Fruit fly (Drosophila melanogaster): ENCODE results near the gene CG31909.

DNA sequence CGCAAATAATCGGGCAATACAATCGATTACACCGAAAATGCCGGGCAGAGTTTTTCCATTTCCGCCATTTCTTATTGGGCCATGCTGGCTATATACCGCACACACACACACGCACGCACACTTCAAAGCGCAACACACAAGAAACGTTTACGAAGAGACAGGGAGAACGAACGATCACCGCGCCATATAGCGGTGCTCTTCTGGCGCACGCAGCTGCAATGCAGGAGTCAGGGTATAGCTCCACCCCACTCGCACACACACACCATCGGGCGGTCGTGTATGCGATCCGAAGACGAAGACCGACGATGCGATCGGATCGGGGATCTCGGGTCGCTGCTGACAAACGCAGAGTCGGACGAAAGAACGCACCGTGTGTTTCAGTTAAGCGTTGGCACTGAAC is 49.5 kb downstream of the CG31909 start, which contains the start of gene wg:
- TF ChIP-seq D1 (tag; optimal IDR thresholded peaks at IDR 0.05) = no peak
- peak; percentile 38 for TF ChIP-seq gl (tag; optimal IDR thresholded peaks at IDR 0.05)
- no peak for TF ChIP-seq CG12605 (GFP tag; IDR thresholded peaks at IDR 0.05)
- no peak for TF ChIP-seq Snoo (tag; optimal IDR thresholded peaks at IDR 0.05)
- TF ChIP-seq CG32121 (GFP tag; IDR thresholded peaks at IDR 0.05) = peak; percentile 43; the same call in 1 of the 2 replicates
- no peak for TF ChIP-seq CG34367 (tag; optimal IDR thresholded peaks at IDR 0.05)
- peak; percentile 21 for TF ChIP-seq CG13204 (GFP tag; optimal IDR thresholded peaks at IDR 0.05)
- peak; percentile 53; the same call in 2 of the 3 replicates for TF ChIP-seq CG4496 (GFP tag; IDR thresholded peaks at IDR 0.05)
- TF ChIP-seq EcR (GFP tag; optimal IDR thresholded peaks at IDR 0.05) = peak; percentile 39
- TF ChIP-seq CG8159 (tag; optimal IDR thresholded peaks at IDR 0.05) = peak; percentile 17
- no peak for TF ChIP-seq rn (GFP tag; IDR thresholded peaks at IDR 0.05)
- no peak for TF ChIP-seq CG10348 (GFP tag; IDR thresholded peaks at IDR 0.05)
- no peak for TF ChIP-seq CG9948 (tag; optimal IDR thresholded peaks at IDR 0.05)
- peak; percentile 9 for TF ChIP-seq Pif1B (GFP tag; optimal IDR thresholded peaks at IDR 0.05)
